Fruit fly (Drosophila melanogaster) whole organism: Measurements from ENCODE around the gene p115.

Experiments used
- EcR ChIP-seq, 2 experiments: fragments of >200 bp; optimal IDR thresholded peaks; 2 replicates each; lab custom pipeline; 2017; ENCODE audit warnings: missing biosample characterization in 2 of 2, missing genetic modification characterization in 2 of 2, missing genetic modification reagents in 2 of 2
- psq ChIP-seq: fragments of >200 bp; optimal IDR thresholded peaks from 2 replicates; lab custom pipeline; 2017
- usp ChIP-seq: fragments of >200 bp; optimal IDR thresholded peaks from 2 replicates; lab custom pipeline; 2017; ENCODE audit warnings: missing biosample characterization, missing genetic modification characterization, mixed read lengths

- no peak for TF ChIP-seq EcR (GFP tag; optimal IDR thresholded peaks at IDR 0.05; lab: Kevin White, UChicago)
- no peak for TF ChIP-seq usp
- TF ChIP-seq psq = no peak
These were observed 36.0 kb upstream of the p115 start, which contains the start of gene CG1409 for dm6 chrX:7857873-7858272.
